Worm (Caenorhabditis elegans) whole organism, L1 larva: ENCODE measurements around the gene del-9.

Source experiments
- Y116A8C.19 ChIP-seq: sonication (generic microtip); optimal IDR thresholded peaks from 2 replicates; lab custom pipeline; 2016; ENCODE audit warnings: missing compliant biosample characterization, missing genetic modification characterization, borderline replicate concordance
- aha-1 ChIP-seq: fragments of 150-350 bp; optimal IDR thresholded peaks from 2 replicates; lab custom pipeline; 2014; ENCODE audit warnings: missing biosample characterization, missing genetic modification characterization
- ama-1 ChIP-seq: fragments of 150-350 bp; optimal IDR thresholded peaks from 2 replicates; lab custom pipeline; 2014
- ceh-88 ChIP-seq: fragments of 200-800 bp; sonication (Bioruptor generic); IDR thresholded peaks from 2 replicates; pipeline ENCODE4 v1.3.6; 2022; ENCODE audit warnings: missing genetic modification characterization, missing compliant biosample characterization
- elt-3 ChIP-seq, 6 experiments: fragments of 150-350 bp in 1 of 6; sonication (generic microtip); optimal IDR thresholded peaks; 2 replicates each; lab custom pipeline; 2017 to 2018; ENCODE audit warnings: missing biosample characterization in 6 of 6, missing genetic modification characterization in 6 of 6, inconsistent platforms in 1 of 6
- ets-5 ChIP-seq: fragments of 200-800 bp; sonication (Bioruptor generic); IDR thresholded peaks from 2 replicates; pipeline ENCODE4 v1.3.6; 2022; ENCODE audit warnings: missing genetic modification characterization, missing compliant biosample characterization
- nhr-19 ChIP-seq: fragments of 200-800 bp; sonication (Bioruptor generic); conservative IDR thresholded peaks from 2 replicates; pipeline ENCODE4 v1.3.6; 2022; ENCODE audit warnings: missing genetic modification characterization, missing compliant biosample characterization
- nhr-90 ChIP-seq: sonication (generic microtip); optimal IDR thresholded peaks from 2 replicates; lab custom pipeline; 2016; ENCODE audit warnings: mild to moderate bottlenecking, missing genetic modification characterization, missing compliant biosample characterization; ENCODE audit not compliant: poor library complexity
- swsn-7 ChIP-seq: sonication (generic microtip); optimal IDR thresholded peaks from 2 replicates; lab custom pipeline; 2016; ENCODE audit warnings: missing genetic modification characterization, missing compliant biosample characterization

DNA sequence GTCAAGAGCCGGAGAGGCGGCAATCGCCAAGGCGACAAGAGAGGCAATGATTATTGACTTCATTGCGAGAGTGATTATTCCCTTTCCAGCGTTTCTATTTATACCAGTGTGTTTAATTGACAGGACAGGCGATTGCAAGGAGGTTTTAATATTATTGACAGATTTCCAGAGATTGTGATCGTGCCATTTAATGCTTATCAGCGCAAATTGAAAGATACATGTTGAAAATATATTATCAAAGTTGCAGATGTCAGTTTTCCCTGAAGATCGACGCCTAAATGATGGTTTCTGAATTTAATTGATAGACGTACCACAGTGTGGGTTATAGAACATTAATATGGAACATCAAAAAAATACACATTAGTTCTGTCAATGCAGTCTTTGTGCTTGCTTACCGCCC, 53.2 kb downstream of the del-9 start, which contains the start of gene vit-4:
- TF ChIP-seq aha-1 (tag; lab: Kevin White, UChicago): no peak
- no peak for TF ChIP-seq nhr-90
- no peak for TF ChIP-seq ama-1 (lab: Kevin White, UChicago)
- TF ChIP-seq swsn-7 (tag; lab: Kevin White, UChicago): no peak
- TF ChIP-seq elt-3 (tag; optimal IDR thresholded peaks at IDR 0.05; lab: Kevin White, UChicago): no peak
- TF ChIP-seq ets-5 (GFP tag; lab: Robert Waterston, UW): no peak
- TF ChIP-seq ceh-88 (GFP tag; lab: Robert Waterston, UW): no peak
- no peak for TF ChIP-seq nhr-19
- no peak for TF ChIP-seq Y116A8C.19
